Fruit fly (Drosophila melanogaster) whole organism, embryonic: ENCODE measurements around the gene CG14647.

ENCODE experiments used
- Ada2b ChIP-seq: fragments of 200-800 bp; sonication (Bioruptor generic); IDR thresholded peaks from 2 replicates; pipeline ENCODE4 v1.3.6; 2022; ENCODE audit warnings: missing biosample characterization, missing genetic modification characterization
- Adf1 ChIP-seq: fragments of 200-800 bp; sonication (Bioruptor generic); IDR thresholded peaks from 2 replicates; pipeline ENCODE4 v1.3.6; 2022; ENCODE audit warnings: missing biosample characterization, missing genetic modification characterization
- Aef1 ChIP-seq: fragments of 200-800 bp; sonication (Bioruptor generic); IDR thresholded peaks from 3 replicates; pipeline ENCODE4 v1.3.6; 2022; ENCODE audit warnings: missing biosample characterization, missing genetic modification characterization
- BEAF-32 ChIP-seq: fragments of 200-800 bp; sonication (Bioruptor generic); optimal IDR thresholded peaks from 3 replicates; lab custom pipeline; 2017; ENCODE audit warnings: missing biosample characterization, missing genetic modification characterization, mild to moderate bottlenecking, moderate library complexity, missing genetic modification reagents
- CG10209 ChIP-seq: fragments of 200-800 bp; sonication (Bioruptor generic); optimal IDR thresholded peaks from 3 replicates; lab custom pipeline; 2017; ENCODE audit warnings: missing biosample characterization, mild to moderate bottlenecking, missing genetic modification characterization, missing genetic modification reagents
- CG10321 ChIP-seq: fragments of 200-800 bp; sonication (Bioruptor generic); IDR thresholded peaks from 2 replicates; pipeline ENCODE4 v1.3.6; 2022; ENCODE audit warnings: missing biosample characterization, missing genetic modification characterization
- CG10654 ChIP-seq: fragments of 200-800 bp; sonication (Bioruptor generic); optimal IDR thresholded peaks from 2 replicates; lab custom pipeline; 2016; ENCODE audit warnings: missing biosample characterization, missing genetic modification characterization
- CG11093 ChIP-seq: fragments of 200-800 bp; sonication (Bioruptor generic); IDR thresholded peaks from 3 replicates; pipeline ENCODE4 v1.3.6; 2022; ENCODE audit warnings: missing biosample characterization, missing genetic modification characterization
- CG12659 ChIP-seq: fragments of 200-800 bp; sonication (Bioruptor generic); optimal IDR thresholded peaks from 3 replicates; lab custom pipeline; 2017; ENCODE audit warnings: mild to moderate bottlenecking, missing biosample characterization, missing genetic modification reagents, missing genetic modification characterization
- CG13894 ChIP-seq: fragments of 200-800 bp; sonication (Bioruptor generic); optimal IDR thresholded peaks from 3 replicates; lab custom pipeline; 2018; ENCODE audit warnings: missing biosample characterization, mild to moderate bottlenecking, missing genetic modification characterization, moderate library complexity
- CG2116 ChIP-seq: fragments of 200-800 bp; sonication (Bioruptor generic); optimal IDR thresholded peaks from 3 replicates; lab custom pipeline; 2018; ENCODE audit warnings: missing biosample characterization, mild to moderate bottlenecking, missing genetic modification characterization
- CG2712 ChIP-seq: fragments of 200-800 bp; optimal IDR thresholded peaks from 3 replicates; lab custom pipeline; 2019; ENCODE audit warnings: missing biosample characterization, mild to moderate bottlenecking, missing genetic modification characterization, moderate library complexity
- CG31365 ChIP-seq: fragments of 200-800 bp; sonication (Bioruptor generic); optimal IDR thresholded peaks from 2 replicates; lab custom pipeline; 2018; ENCODE audit warnings: missing biosample characterization, mild to moderate bottlenecking, missing genetic modification characterization
- CG32767 ChIP-seq: fragments of 200-800 bp; sonication (Bioruptor generic); IDR thresholded peaks from 2 replicates; pipeline ENCODE4 v1.3.6; 2022; ENCODE audit warnings: missing biosample characterization, missing genetic modification characterization
- CG34376 ChIP-seq: fragments of 200-800 bp; sonication (Bioruptor generic); optimal IDR thresholded peaks from 2 replicates; lab custom pipeline; 2018; ENCODE audit warnings: missing biosample characterization, mild to moderate bottlenecking, missing genetic modification characterization
- CG4617 ChIP-seq: fragments of 200-800 bp; sonication (Bioruptor generic); optimal IDR thresholded peaks from 3 replicates; lab custom pipeline; 2016; ENCODE audit warnings: missing biosample characterization, missing genetic modification characterization, borderline replicate concordance
- CG7745 ChIP-seq: fragments of 200-800 bp; sonication (Bioruptor generic); optimal IDR thresholded peaks from 2 replicates; lab custom pipeline; 2018; ENCODE audit warnings: missing biosample characterization, mild to moderate bottlenecking, missing genetic modification characterization, moderate library complexity
- CG8089 ChIP-seq: fragments of 200-800 bp; sonication (Bioruptor generic); optimal IDR thresholded peaks from 3 replicates; lab custom pipeline; 2016; ENCODE audit warnings: missing biosample characterization, missing genetic modification characterization
- CG8388 ChIP-seq: fragments of 200-800 bp; sonication (Bioruptor generic); optimal IDR thresholded peaks from 2 replicates; lab custom pipeline; 2019; ENCODE audit warnings: missing biosample characterization, mild to moderate bottlenecking, missing genetic modification characterization, moderate library complexity
- Chrac-16 ChIP-seq: fragments of 200-800 bp; sonication (Bioruptor generic); optimal IDR thresholded peaks from 3 replicates; lab custom pipeline; 2016; ENCODE audit warnings: missing biosample characterization, missing genetic modification characterization
- D19B ChIP-seq: fragments of 200-800 bp; sonication (Bioruptor generic); optimal IDR thresholded peaks from 2 replicates; lab custom pipeline; 2017; ENCODE audit warnings: missing biosample characterization, mild to moderate bottlenecking, missing genetic modification characterization
- Dad ChIP-seq: fragments of 200-800 bp; sonication (Bioruptor generic); optimal IDR thresholded peaks from 3 replicates; lab custom pipeline; 2016; ENCODE audit warnings: missing biosample characterization, missing genetic modification characterization
- Dip2 ChIP-seq: fragments of 200-800 bp; sonication (Bioruptor generic); IDR thresholded peaks from 2 replicates; pipeline ENCODE4 v1.3.6; 2022; ENCODE audit warnings: missing biosample characterization, missing genetic modification characterization
- Ets65A ChIP-seq: fragments of 200-800 bp; sonication (Bioruptor generic); peaks from one replicate; lab custom pipeline; 2016; ENCODE audit warnings: missing biosample characterization, missing genetic modification characterization
- Fer3 ChIP-seq: fragments of 200-800 bp; sonication (Bioruptor generic); optimal IDR thresholded peaks from 2 replicates; lab custom pipeline; 2018; ENCODE audit warnings: missing biosample characterization, mild to moderate bottlenecking, missing genetic modification characterization, moderate library complexity
- HLH3B ChIP-seq: fragments of 200-800 bp; sonication (Bioruptor generic); IDR thresholded peaks from 2 replicates; pipeline ENCODE4 v1.3.6; 2022; ENCODE audit warnings: missing biosample characterization, missing genetic modification characterization
- Hmr ChIP-seq: fragments of 200-800 bp; sonication (Bioruptor generic); optimal IDR thresholded peaks from 3 replicates; lab custom pipeline; 2017; ENCODE audit warnings: mild to moderate bottlenecking, missing biosample characterization, missing genetic modification reagents, missing genetic modification characterization
- MBD-R2 ChIP-seq: fragments of 200-800 bp; sonication (Bioruptor generic); IDR thresholded peaks from 2 replicates; pipeline ENCODE4 v1.3.6; 2022; ENCODE audit warnings: missing biosample characterization, missing genetic modification characterization
- Mad ChIP-seq: fragments of 200-800 bp; sonication (Bioruptor generic); optimal IDR thresholded peaks from 2 replicates; lab custom pipeline; 2016; ENCODE audit warnings: missing biosample characterization, missing genetic modification characterization
- Meics ChIP-seq: fragments of 200-800 bp; sonication (Bioruptor generic); optimal IDR thresholded peaks from 2 replicates; lab custom pipeline; 2017; ENCODE audit warnings: missing biosample characterization, mild to moderate bottlenecking, missing genetic modification characterization
- Oaz ChIP-seq: fragments of 200-800 bp; sonication (Bioruptor generic); IDR thresholded peaks from 2 replicates; pipeline ENCODE4 v1.3.6; 2022; ENCODE audit warnings: missing biosample characterization, missing genetic modification characterization
- Pdp1 ChIP-seq, 2 experiments: fragments of 200-800 bp; sonication (Bioruptor generic); optimal IDR thresholded peaks; 3 replicates each; lab custom pipeline; 2016; ENCODE audit warnings: missing biosample characterization in 2 of 2, missing genetic modification characterization in 2 of 2, mild to moderate bottlenecking in 1 of 2, moderate library complexity in 1 of 2
- Sry-β ChIP-seq: fragments of 200-800 bp; sonication (Bioruptor generic); optimal IDR thresholded peaks from 2 replicates; lab custom pipeline; 2018; ENCODE audit warnings: missing biosample characterization, mild to moderate bottlenecking, missing genetic modification characterization, moderate library complexity
- btn ChIP-seq: fragments of 200-800 bp; sonication (Bioruptor generic); optimal IDR thresholded peaks from 2 replicates; lab custom pipeline; 2016; ENCODE audit warnings: missing biosample characterization, missing genetic modification characterization
- cato ChIP-seq: fragments of 200-800 bp; sonication (Bioruptor generic); optimal IDR thresholded peaks from 2 replicates; lab custom pipeline; 2016; ENCODE audit warnings: missing biosample characterization, missing genetic modification characterization, borderline replicate concordance
- cg ChIP-seq: fragments of 200-800 bp; sonication (Bioruptor generic); optimal IDR thresholded peaks from 3 replicates; lab custom pipeline; 2019; ENCODE audit warnings: missing biosample characterization, mild to moderate bottlenecking, missing genetic modification characterization, moderate library complexity
- chif ChIP-seq, 2 experiments: fragments of 200-800 bp; sonication (Bioruptor generic); optimal IDR thresholded peaks; 3 replicates each; lab custom pipeline; 2016; ENCODE audit warnings: missing biosample characterization in 2 of 2, missing genetic modification characterization in 2 of 2
- crol ChIP-seq: fragments of 200-800 bp; sonication (Bioruptor generic); IDR thresholded peaks from 2 replicates; pipeline ENCODE4 v1.3.6; 2022; ENCODE audit warnings: missing biosample characterization, missing genetic modification characterization
- eve ChIP-seq, 2 experiments: fragments of >200 bp; optimal IDR thresholded peaks; 2 replicates each; lab custom pipeline; 2017; ENCODE audit warnings: missing biosample characterization in 2 of 2, missing genetic modification characterization in 2 of 2
- grau ChIP-seq: fragments of 200-800 bp; optimal IDR thresholded peaks from 3 replicates; lab custom pipeline; 2019; ENCODE audit warnings: missing biosample characterization, mild to moderate bottlenecking, missing genetic modification characterization, moderate library complexity
- gsb-n ChIP-seq: fragments of 200-800 bp; sonication (Bioruptor generic); optimal IDR thresholded peaks from 3 replicates; lab custom pipeline; 2018; ENCODE audit warnings: missing biosample characterization, mild to moderate bottlenecking, missing genetic modification characterization
- hbn ChIP-seq: fragments of 200-800 bp; sonication (Bioruptor generic); IDR thresholded peaks from 2 replicates; pipeline ENCODE4 v1.3.6; 2022; ENCODE audit warnings: missing biosample characterization, missing genetic modification characterization; ENCODE audit not compliant: partially characterized antibody
- jumu ChIP-seq: fragments of 200-800 bp; sonication (Bioruptor generic); optimal IDR thresholded peaks from 3 replicates; lab custom pipeline; 2016; ENCODE audit warnings: missing biosample characterization, missing genetic modification characterization
- kah ChIP-seq: fragments of 200-800 bp; sonication (Bioruptor generic); optimal IDR thresholded peaks from 2 replicates; lab custom pipeline; 2018; ENCODE audit warnings: missing biosample characterization, mild to moderate bottlenecking, missing genetic modification characterization
- kni ChIP-seq: fragments of 200-800 bp; sonication (Bioruptor generic); optimal IDR thresholded peaks from 3 replicates; lab custom pipeline; 2017; ENCODE audit warnings: mild to moderate bottlenecking, missing biosample characterization, missing genetic modification reagents, missing genetic modification characterization
- prd ChIP-seq, 3 experiments: fragments of >200 bp in 2 of 3; fragments of 200-800 bp in 1 of 3; sonication (Bioruptor generic) in 1 of 3; optimal IDR thresholded peaks in 2 of 3; IDR thresholded peaks in 1 of 3; 2 replicates in 2 of 3; 3 replicates in 1 of 3; pipeline versions ENCODE4 v1.3.6 to Lab custom; 2017 to 2022; ENCODE audit warnings: missing biosample characterization in 1 of 3, missing genetic modification characterization in 1 of 3
- psq ChIP-seq: fragments of 200-800 bp; sonication (Bioruptor generic); optimal IDR thresholded peaks from 2 replicates; lab custom pipeline; 2017; ENCODE audit warnings: missing biosample characterization, missing genetic modification characterization
- repo ChIP-seq: fragments of 200-800 bp; sonication (Bioruptor generic); optimal IDR thresholded peaks from 2 replicates; lab custom pipeline; 2016; ENCODE audit warnings: missing biosample characterization, missing genetic modification characterization
- tna ChIP-seq: fragments of 200-800 bp; sonication (Bioruptor generic); IDR thresholded peaks from 2 replicates; pipeline ENCODE4 v1.3.6; 2022; ENCODE audit warnings: missing biosample characterization, missing genetic modification characterization; ENCODE audit not compliant: partially characterized antibody
- vfl ChIP-seq: fragments of 200-800 bp; sonication (Bioruptor generic); optimal IDR thresholded peaks from 2 replicates; lab custom pipeline; 2016; ENCODE audit warnings: missing biosample characterization, missing genetic modification characterization
- wek ChIP-seq: fragments of 200-800 bp; sonication (Bioruptor generic); optimal IDR thresholded peaks from 3 replicates; lab custom pipeline; 2018; ENCODE audit warnings: missing biosample characterization, mild to moderate bottlenecking, missing genetic modification characterization, moderate library complexity

The CG14647 gene

dm6 chr3R:4445083-4445482 is 44.8 kb downstream of the CG14647 start (continued):
- TF ChIP-seq CG4617 (GFP tag; lab: Kevin White, UChicago) = no peak
- TF ChIP-seq HLH3B (GFP tag; lab: Robert Waterston, UW) = no peak
- TF ChIP-seq Ets65A (GFP tag; lab: Kevin White, UChicago) = no peak
- no peak for TF ChIP-seq Dad
- TF ChIP-seq jumu = no peak
- no peak for TF ChIP-seq kni
- peak in 1 of 2 experiments; percentile 69 for TF ChIP-seq Pdp1 (GFP tag; optimal IDR thresholded peaks at IDR 0.05; lab: Kevin White, UChicago)
- TF ChIP-seq Hmr (GFP tag; lab: Kevin White, UChicago) = no peak
- no peak for TF ChIP-seq prd (optimal IDR thresholded peaks at IDR 0.05; lab: Kevin White, UChicago)
- TF ChIP-seq prd (GFP tag; IDR thresholded peaks at IDR 0.05; lab: Robert Waterston, UW) = no peak
- TF ChIP-seq Aef1 (GFP tag; lab: Robert Waterston, UW) = no peak
- TF ChIP-seq D19B (GFP tag; lab: Kevin White, UChicago) = peak; percentile 24
- no peak for TF ChIP-seq MBD-R2
- no peak for TF ChIP-seq eve (GFP tag; optimal IDR thresholded peaks at IDR 0.05; lab: Kevin White, UChicago)
- no peak for TF ChIP-seq Fer3 (tag; lab: Kevin White, UChicago)
- TF ChIP-seq Dip2 (GFP tag; lab: Robert Waterston, UW) = no peak
- TF ChIP-seq kah (GFP tag; lab: Kevin White, UChicago) = no peak
- TF ChIP-seq CG34376 = peak; percentile 1
- no peak for TF ChIP-seq btn (GFP tag; lab: Kevin White, UChicago)
- TF ChIP-seq Chrac-16 (GFP tag; lab: Kevin White, UChicago) = no peak
- TF ChIP-seq Sry-β = no peak
- no peak for TF ChIP-seq CG2116 (GFP tag; lab: Kevin White, UChicago)
- no peak for TF ChIP-seq CG8388
- peak; percentile 35 for TF ChIP-seq cg (GFP tag; lab: Kevin White, UChicago)
- TF ChIP-seq tna = peak; percentile 69
- no peak for TF ChIP-seq CG13894 (tag; lab: Kevin White, UChicago)
- no peak for TF ChIP-seq BEAF-32 (GFP tag; lab: Kevin White, UChicago)
- no peak for TF ChIP-seq CG11093
- TF ChIP-seq Mad (GFP tag; lab: Kevin White, UChicago) = no peak
- TF ChIP-seq wek (GFP tag; lab: Kevin White, UChicago) = peak; percentile 37
- no peak for TF ChIP-seq Oaz (GFP tag; lab: Robert Waterston, UW)
- TF ChIP-seq repo = no peak
- no peak for TF ChIP-seq CG10321
- no peak for TF ChIP-seq CG7745 (tag; lab: Kevin White, UChicago)
- no peak for TF ChIP-seq CG31365 (tag; lab: Kevin White, UChicago)
- no peak for TF ChIP-seq CG10654 (GFP tag; lab: Kevin White, UChicago)
- TF ChIP-seq gsb-n (tag; lab: Kevin White, UChicago) = no peak
- no peak for TF ChIP-seq CG12659 (GFP tag; lab: Kevin White, UChicago)
- no peak for TF ChIP-seq hbn (GFP tag; lab: Robert Waterston, UW)
- no peak for TF ChIP-seq CG8089
- no peak for TF ChIP-seq crol
- no peak for TF ChIP-seq Adf1
- no peak for TF ChIP-seq CG32767
- TF ChIP-seq Meics (GFP tag; lab: Kevin White, UChicago) = no peak
- no peak for TF ChIP-seq chif (GFP tag; optimal IDR thresholded peaks at IDR 0.05; lab: Kevin White, UChicago)
- TF ChIP-seq vfl (GFP tag; lab: Kevin White, UChicago) = no peak
- no peak for TF ChIP-seq cato (GFP tag; lab: Kevin White, UChicago)
- no peak for TF ChIP-seq grau (tag; lab: Kevin White, UChicago)
- no peak for TF ChIP-seq psq
- TF ChIP-seq CG2712 (tag; lab: Kevin White, UChicago) = no peak
- TF ChIP-seq Ada2b (GFP tag; lab: Robert Waterston, UW) = no peak
- no peak for TF ChIP-seq CG10209 (GFP tag; lab: Kevin White, UChicago)
